Fruit fly (Drosophila melanogaster): ENCODE measurements around the gene Nprl2.
A peak's percentile ranks its signal among the peaks of the same experiment; 100 is the strongest.

dm6 chrX:16833097-16833496, 51.1 kb downstream of the Nprl2 start:
- TF ChIP-seq Crg-1 (GFP tag; optimal IDR thresholded peaks at IDR 0.05) (no peak), cnc (optimal IDR thresholded peaks at IDR 0.05) (no peak), CG12768 (GFP tag; optimal IDR thresholded peaks at IDR 0.05) (no peak), CG14711 (tag; optimal IDR thresholded peaks at IDR 0.05) (peak; percentile 23), pad (GFP tag; optimal IDR thresholded peaks at IDR 0.05) (no peak), Clk (GFP tag; optimal IDR thresholded peaks at IDR 0.05) (no peak), bab1 (GFP tag; optimal IDR thresholded peaks at IDR 0.05) (no peak), CG33017 (tag; optimal IDR thresholded peaks at IDR 0.05) (no peak)
